Fruit fly (Drosophila melanogaster) whole organism, embryonic: ENCODE measurements around the gene Cdc27.

ENCODE experiments used
- ATbp ChIP-seq: fragments of 200-800 bp; sonication (Bioruptor generic); optimal IDR thresholded peaks from 2 replicates; lab custom pipeline; 2017; ENCODE audit warnings: missing biosample characterization, mild to moderate bottlenecking, missing genetic modification characterization, missing genetic modification reagents
- Atf-2 ChIP-seq: fragments of 200-800 bp; sonication (Bioruptor generic); optimal IDR thresholded peaks from 2 replicates; lab custom pipeline; 2016; ENCODE audit warnings: missing biosample characterization, missing genetic modification characterization
- Awh ChIP-seq: fragments of 200-800 bp; sonication (Bioruptor generic); IDR thresholded peaks from 2 replicates; pipeline ENCODE4, ENCODE4 v1.3.6; 2022; ENCODE audit warnings: missing biosample characterization, missing genetic modification characterization
- Bgb ChIP-seq: fragments of 200-800 bp; sonication (Bioruptor generic); IDR thresholded peaks from 2 replicates; pipeline ENCODE4 v1.3.6; 2022; ENCODE audit warnings: missing biosample characterization, missing genetic modification characterization; ENCODE audit not compliant: partially characterized antibody
- CG10654 ChIP-seq: fragments of 200-800 bp; sonication (Bioruptor generic); optimal IDR thresholded peaks from 2 replicates; lab custom pipeline; 2016; ENCODE audit warnings: missing biosample characterization, missing genetic modification characterization
- CG11085 ChIP-seq: fragments of 200-800 bp; sonication (Bioruptor generic); IDR thresholded peaks from 2 replicates; pipeline ENCODE4 v1.3.6; 2022; ENCODE audit warnings: missing biosample characterization, missing genetic modification characterization
- CG12219 ChIP-seq: fragments of 200-800 bp; sonication (Bioruptor generic); optimal IDR thresholded peaks from 3 replicates; lab custom pipeline; 2018; ENCODE audit warnings: missing biosample characterization, mild to moderate bottlenecking, missing genetic modification characterization
- CG12299 ChIP-seq: fragments of 200-800 bp; sonication (Bioruptor generic); optimal IDR thresholded peaks from 2 replicates; lab custom pipeline; 2018; ENCODE audit warnings: missing biosample characterization, mild to moderate bottlenecking, missing genetic modification characterization
- CG12744 ChIP-seq: fragments of 200-800 bp; sonication (Bioruptor generic); optimal IDR thresholded peaks from 2 replicates; lab custom pipeline; 2016; ENCODE audit warnings: missing biosample characterization, missing genetic modification characterization
- CG12769 ChIP-seq: fragments of 200-800 bp; sonication (Bioruptor generic); optimal IDR thresholded peaks from 2 replicates; lab custom pipeline; 2019; ENCODE audit warnings: missing biosample characterization, mild to moderate bottlenecking, missing genetic modification characterization, moderate library complexity
- CG17328 ChIP-seq: fragments of 200-800 bp; sonication (Bioruptor generic); IDR thresholded peaks from 2 replicates; pipeline ENCODE4 v1.3.6; 2022; ENCODE audit warnings: missing biosample characterization, missing genetic modification characterization
- CG18262 ChIP-seq: fragments of 200-800 bp; optimal IDR thresholded peaks from 3 replicates; lab custom pipeline; 2019; ENCODE audit warnings: missing biosample characterization, mild to moderate bottlenecking, missing genetic modification characterization, moderate library complexity
- CG18619 ChIP-seq: fragments of 200-800 bp; sonication (Bioruptor generic); optimal IDR thresholded peaks from 3 replicates; lab custom pipeline; 2017; ENCODE audit warnings: missing biosample characterization, mild to moderate bottlenecking, missing genetic modification characterization
- CG2120 ChIP-seq: fragments of 200-800 bp; sonication (Bioruptor generic); optimal IDR thresholded peaks from 3 replicates; lab custom pipeline; 2016; ENCODE audit warnings: missing biosample characterization, missing genetic modification characterization
- CG2199 ChIP-seq: fragments of 200-800 bp; sonication (Bioruptor generic); IDR thresholded peaks from 3 replicates; pipeline ENCODE4 v1.3.6; 2022; ENCODE audit warnings: missing biosample characterization, missing genetic modification characterization
- CG2875 ChIP-seq: fragments of 200-800 bp; sonication (Bioruptor generic); optimal IDR thresholded peaks from 2 replicates; lab custom pipeline; 2017; ENCODE audit warnings: missing biosample characterization, mild to moderate bottlenecking, missing genetic modification characterization, missing genetic modification reagents
- CG31441 ChIP-seq: fragments of 200-800 bp; sonication (Bioruptor generic); IDR thresholded peaks from 2 replicates; pipeline ENCODE4 v1.3.6; 2022; ENCODE audit warnings: missing biosample characterization, missing genetic modification characterization
- CG34422 ChIP-seq: fragments of 200-800 bp; sonication (Bioruptor generic); IDR thresholded peaks from 3 replicates; pipeline ENCODE4 v1.3.6; 2022; ENCODE audit warnings: missing biosample characterization, missing genetic modification characterization
- CG6791 ChIP-seq: fragments of 200-800 bp; sonication (Bioruptor generic); IDR thresholded peaks from 3 replicates; pipeline ENCODE4 v1.3.6; 2022; ENCODE audit warnings: missing biosample characterization, missing genetic modification characterization; ENCODE audit not compliant: partially characterized antibody
- CG7357 ChIP-seq: fragments of 200-800 bp; sonication (Bioruptor generic); IDR thresholded peaks from 3 replicates; pipeline ENCODE4 v1.3.6; 2022; ENCODE audit warnings: missing biosample characterization, missing genetic modification characterization
- CG9817 ChIP-seq: fragments of 200-800 bp; sonication (Bioruptor generic); optimal IDR thresholded peaks from 2 replicates; lab custom pipeline; 2018; ENCODE audit warnings: missing biosample characterization, mild to moderate bottlenecking, missing genetic modification characterization, moderate library complexity
- Dip2 ChIP-seq: fragments of 200-800 bp; sonication (Bioruptor generic); IDR thresholded peaks from 2 replicates; pipeline ENCODE4 v1.3.6; 2022; ENCODE audit warnings: missing biosample characterization, missing genetic modification characterization
- Dref ChIP-seq: fragments of 200-800 bp; sonication (Bioruptor generic); IDR thresholded peaks from 2 replicates; pipeline ENCODE4 v1.3.6; 2022; ENCODE audit warnings: missing biosample characterization, missing genetic modification characterization
- Fer1 ChIP-seq: fragments of 200-800 bp; sonication (Bioruptor generic); optimal IDR thresholded peaks from 2 replicates; lab custom pipeline; 2017; ENCODE audit warnings: missing biosample characterization, mild to moderate bottlenecking, missing genetic modification characterization
- Fer3 ChIP-seq: fragments of 200-800 bp; sonication (Bioruptor generic); optimal IDR thresholded peaks from 2 replicates; lab custom pipeline; 2018; ENCODE audit warnings: missing biosample characterization, mild to moderate bottlenecking, missing genetic modification characterization, moderate library complexity
- Gsc ChIP-seq: fragments of 200-800 bp; sonication (Bioruptor generic); IDR thresholded peaks from 2 replicates; pipeline ENCODE4 v1.3.6; 2022; ENCODE audit warnings: missing biosample characterization, missing genetic modification characterization
- H2.0 ChIP-seq: fragments of 200-800 bp; sonication (Bioruptor generic); IDR thresholded peaks from 2 replicates; pipeline ENCODE4 v1.3.6; 2022; ENCODE audit warnings: missing biosample characterization, missing genetic modification characterization
- Lpt ChIP-seq: fragments of >200 bp; optimal IDR thresholded peaks from 2 replicates; lab custom pipeline; 2018; ENCODE audit warnings: missing biosample characterization, missing genetic modification characterization
- MBD-R2 ChIP-seq: fragments of 200-800 bp; sonication (Bioruptor generic); IDR thresholded peaks from 2 replicates; pipeline ENCODE4 v1.3.6; 2022; ENCODE audit warnings: missing biosample characterization, missing genetic modification characterization
- NfI ChIP-seq: fragments of 200-800 bp; sonication (Bioruptor generic); optimal IDR thresholded peaks from 3 replicates; lab custom pipeline; 2018; ENCODE audit warnings: missing biosample characterization, mild to moderate bottlenecking, missing genetic modification characterization, moderate library complexity
- Poxn ChIP-seq: fragments of 200-800 bp; sonication (Bioruptor generic); IDR thresholded peaks from 2 replicates; pipeline ENCODE4 v1.3.6; 2022; ENCODE audit warnings: missing biosample characterization, missing genetic modification characterization
- Ptx1 ChIP-seq: fragments of 200-800 bp; sonication (Bioruptor generic); IDR thresholded peaks from 2 replicates; pipeline ENCODE4 v1.3.6; 2022; ENCODE audit warnings: missing biosample characterization, missing genetic modification characterization
- Sin3A ChIP-seq: fragments of >200 bp; optimal IDR thresholded peaks from 2 replicates; lab custom pipeline; 2018
- Sox100B ChIP-seq: fragments of 200-800 bp; sonication (Bioruptor generic); optimal IDR thresholded peaks from 3 replicates; lab custom pipeline; 2018; ENCODE audit warnings: missing biosample characterization, mild to moderate bottlenecking, missing genetic modification characterization
- abd-A ChIP-seq: fragments of 200-800 bp; sonication (Bioruptor generic); optimal IDR thresholded peaks from 3 replicates; lab custom pipeline; 2019; ENCODE audit warnings: missing biosample characterization, mild to moderate bottlenecking, missing genetic modification characterization, moderate library complexity
- ac ChIP-seq: fragments of 200-800 bp; sonication (Bioruptor generic); optimal IDR thresholded peaks from 3 replicates; lab custom pipeline; 2017; ENCODE audit warnings: missing biosample characterization, mild to moderate bottlenecking, missing genetic modification characterization
- ap ChIP-seq: fragments of 200-800 bp; sonication (Bioruptor generic); IDR thresholded peaks from 2 replicates; pipeline ENCODE4 v1.3.6; 2022; ENCODE audit warnings: missing biosample characterization, missing genetic modification characterization
- az2 ChIP-seq: fragments of 200-800 bp; sonication (Bioruptor generic); optimal IDR thresholded peaks from 3 replicates; lab custom pipeline; 2016; ENCODE audit warnings: missing biosample characterization, missing genetic modification characterization
- cg ChIP-seq: fragments of 200-800 bp; sonication (Bioruptor generic); optimal IDR thresholded peaks from 3 replicates; lab custom pipeline; 2019; ENCODE audit warnings: missing biosample characterization, mild to moderate bottlenecking, missing genetic modification characterization, moderate library complexity
- crol ChIP-seq: fragments of 200-800 bp; sonication (Bioruptor generic); IDR thresholded peaks from 2 replicates; pipeline ENCODE4 v1.3.6; 2022; ENCODE audit warnings: missing biosample characterization, missing genetic modification characterization
- dmrt11E ChIP-seq: fragments of 200-800 bp; sonication (Bioruptor generic); optimal IDR thresholded peaks from 3 replicates; lab custom pipeline; 2018; ENCODE audit warnings: missing biosample characterization, mild to moderate bottlenecking, missing genetic modification characterization, moderate library complexity
- fd64A ChIP-seq: fragments of 200-800 bp; sonication (Bioruptor generic); optimal IDR thresholded peaks from 3 replicates; lab custom pipeline; 2018; ENCODE audit warnings: missing biosample characterization, mild to moderate bottlenecking, missing genetic modification characterization
- gcm ChIP-seq: fragments of 200-800 bp; sonication (Bioruptor generic); optimal IDR thresholded peaks from 2 replicates; lab custom pipeline; 2019; ENCODE audit warnings: missing biosample characterization, mild to moderate bottlenecking, missing genetic modification characterization, moderate library complexity
- gcm2 ChIP-seq: fragments of 200-800 bp; sonication (Bioruptor generic); optimal IDR thresholded peaks from 2 replicates; lab custom pipeline; 2016; ENCODE audit warnings: missing biosample characterization, missing genetic modification characterization
- grn ChIP-seq: fragments of 200-800 bp; sonication (Bioruptor generic); optimal IDR thresholded peaks from 3 replicates; lab custom pipeline; 2017; ENCODE audit warnings: missing biosample characterization, missing genetic modification characterization
- gsb ChIP-seq: fragments of 200-800 bp; sonication (Bioruptor generic); IDR thresholded peaks from 2 replicates; pipeline ENCODE4 v1.3.6; 2022; ENCODE audit warnings: missing biosample characterization, missing genetic modification characterization
- p53 ChIP-seq: fragments of 200-800 bp; sonication (Bioruptor generic); optimal IDR thresholded peaks from 2 replicates; lab custom pipeline; 2016; ENCODE audit warnings: missing biosample characterization, missing genetic modification characterization
- pum ChIP-seq: fragments of 200-800 bp; sonication (Bioruptor generic); optimal IDR thresholded peaks from 2 replicates; lab custom pipeline; 2016; ENCODE audit warnings: missing biosample characterization, missing genetic modification characterization
- pzg ChIP-seq: fragments of 200-800 bp; sonication (Bioruptor generic); optimal IDR thresholded peaks from 3 replicates; lab custom pipeline; 2018; ENCODE audit warnings: missing biosample characterization, mild to moderate bottlenecking, missing genetic modification characterization, moderate library complexity
- shn ChIP-seq: fragments of 200-800 bp; sonication (Bioruptor generic); optimal IDR thresholded peaks from 3 replicates; lab custom pipeline; 2016; ENCODE audit warnings: missing biosample characterization, missing genetic modification characterization
- tna ChIP-seq: fragments of 200-800 bp; sonication (Bioruptor generic); IDR thresholded peaks from 2 replicates; pipeline ENCODE4 v1.3.6; 2022; ENCODE audit warnings: missing biosample characterization, missing genetic modification characterization; ENCODE audit not compliant: partially characterized antibody
- trh ChIP-seq: fragments of 200-800 bp; sonication (Bioruptor generic); optimal IDR thresholded peaks from 2 replicates; lab custom pipeline; 2016; ENCODE audit warnings: missing biosample characterization, missing genetic modification characterization

Cdc27 gene

DNA sequence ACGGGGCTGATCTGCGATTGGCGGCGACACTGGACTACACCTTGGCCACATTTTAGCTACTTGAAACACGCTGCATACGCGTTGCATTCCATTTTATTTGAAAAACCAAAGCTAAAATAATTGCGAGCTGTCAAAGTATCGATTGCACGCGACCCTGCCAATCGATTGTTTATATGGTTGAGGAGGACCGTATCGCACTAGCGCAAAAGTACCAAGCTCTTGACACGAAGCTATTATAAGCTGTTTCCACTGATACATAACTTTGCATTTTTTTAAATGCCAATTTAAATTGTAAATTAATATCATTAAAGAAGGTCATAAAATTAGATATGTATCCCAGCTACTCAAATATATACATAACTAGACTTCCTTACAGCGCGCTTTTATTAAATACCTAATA lies at the start of gene Cdc27 (continued):
- TF ChIP-seq abd-A: no peak
- no peak for TF ChIP-seq Fer1 (GFP tag; lab: Kevin White, UChicago)
- TF ChIP-seq pum: no peak
- TF ChIP-seq CG10654 (GFP tag; lab: Kevin White, UChicago): peak; percentile 28
- no peak for TF ChIP-seq CG12299 (tag; lab: Kevin White, UChicago)
- peak; percentile 38 for TF ChIP-seq dmrt11E (tag; lab: Kevin White, UChicago)
- 0 out of 2 replicates have a peak, but pooled peaks have one; percentile 29 for TF ChIP-seq CG31441 (GFP tag; lab: Robert Waterston, UW)
- TF ChIP-seq Awh: no peak
- TF ChIP-seq fd64A: no peak
- no peak for TF ChIP-seq Dip2 (GFP tag; lab: Robert Waterston, UW)
- TF ChIP-seq crol (GFP tag; lab: Robert Waterston, UW): no peak
- peak; percentile 92 for TF ChIP-seq Dref (GFP tag; lab: Robert Waterston, UW)
- TF ChIP-seq CG18262: peak; percentile 34
- peak; percentile 8 for TF ChIP-seq az2 (GFP tag; lab: Kevin White, UChicago)
- peak; percentile 74 for TF ChIP-seq MBD-R2 (GFP tag; lab: Robert Waterston, UW)
- no peak for TF ChIP-seq p53 (GFP tag; lab: Kevin White, UChicago)
- TF ChIP-seq gsb: no peak
- TF ChIP-seq CG34422 (GFP tag; lab: Robert Waterston, UW): 0 out of 3 replicates have a peak, but pooled peaks have one; percentile 37
- TF ChIP-seq gcm (GFP tag; lab: Kevin White, UChicago): no peak
- no peak for TF ChIP-seq CG2199 (GFP tag; lab: Robert Waterston, UW)
- TF ChIP-seq shn (GFP tag; lab: Kevin White, UChicago): no peak
- TF ChIP-seq CG2120: peak; percentile 69
- peak; percentile 13 for TF ChIP-seq CG18619 (GFP tag; lab: Kevin White, UChicago)
- no peak for TF ChIP-seq ac (GFP tag; lab: Kevin White, UChicago)
- peak; percentile 89 for TF ChIP-seq pzg (GFP tag; lab: Kevin White, UChicago)
- TF ChIP-seq NfI: peak; percentile 53
- peak; percentile 11 for TF ChIP-seq Atf-2
- peak; percentile 60 for TF ChIP-seq tna (GFP tag; lab: Robert Waterston, UW)
- no peak for TF ChIP-seq grn
- no peak for TF ChIP-seq CG12219 (GFP tag; lab: Kevin White, UChicago)
- TF ChIP-seq Poxn: no peak
- TF ChIP-seq CG11085 (GFP tag; lab: Robert Waterston, UW): no peak
- no peak for TF ChIP-seq Sox100B (GFP tag; lab: Kevin White, UChicago)
- peak; percentile 13 for TF ChIP-seq CG9817
- TF ChIP-seq ap (GFP tag; lab: Robert Waterston, UW): no peak
- peak; percentile 58 for TF ChIP-seq Sin3A (lab: Kevin White, UChicago)
- TF ChIP-seq CG12769 (tag; lab: Kevin White, UChicago): peak; percentile 64
- no peak for TF ChIP-seq Gsc
- TF ChIP-seq CG2875 (GFP tag; lab: Kevin White, UChicago): no peak
- no peak for TF ChIP-seq gcm2
- no peak for TF ChIP-seq trh (GFP tag; lab: Kevin White, UChicago)
- TF ChIP-seq CG17328 (GFP tag; lab: Robert Waterston, UW): no peak
- TF ChIP-seq CG7357 (GFP tag; lab: Robert Waterston, UW): peak; percentile 98
- TF ChIP-seq Bgb (GFP tag; lab: Robert Waterston, UW): peak; percentile 79
- peak; percentile 41 for TF ChIP-seq Fer3 (tag; lab: Kevin White, UChicago)
- TF ChIP-seq CG6791 (GFP tag; lab: Robert Waterston, UW): peak; percentile 84
- no peak for TF ChIP-seq Lpt (GFP tag; lab: Kevin White, UChicago)
- peak; percentile 29; the same call in 1 of the 2 replicates for TF ChIP-seq Ptx1 (GFP tag; lab: Robert Waterston, UW)
- TF ChIP-seq CG12744 (GFP tag; lab: Kevin White, UChicago): no peak
- no peak for TF ChIP-seq ATbp (GFP tag; lab: Kevin White, UChicago)
- 0 out of 2 replicates have a peak, but pooled peaks have one; percentile 28 for TF ChIP-seq H2.0 (GFP tag; lab: Robert Waterston, UW)
- TF ChIP-seq cg (GFP tag; lab: Kevin White, UChicago): no peak
